Worm (Caenorhabditis elegans) whole organism, mixed stage, embryonic: ENCODE data around the gene C07G1.6.

Experiments used
- M03D4.4 ChIP-seq: sonication (generic microtip); optimal IDR thresholded peaks from 2 replicates; lab custom pipeline; 2017; ENCODE audit warnings: mild to moderate bottlenecking, missing genetic modification characterization, missing compliant biosample characterization
- ceh-39 ChIP-seq: fragments of 150-350 bp; optimal IDR thresholded peaks from 2 replicates; lab custom pipeline; 2014; ENCODE audit warnings: missing biosample characterization, missing genetic modification characterization
- elt-1 ChIP-seq: sonication (generic microtip); optimal IDR thresholded peaks from 2 replicates; lab custom pipeline; 2017; ENCODE audit warnings: missing genetic modification characterization, mild to moderate bottlenecking, missing compliant biosample characterization, antibody characterized with exemption, moderate library complexity, borderline replicate concordance; ENCODE audit not compliant: insufficient read depth
- nhr-2 ChIP-seq: fragments of 150-350 bp; optimal IDR thresholded peaks from 2 replicates; lab custom pipeline; 2014; ENCODE audit warnings: missing biosample characterization, missing genetic modification characterization
- nhr-237 ChIP-seq: fragments of 150-350 bp; optimal IDR thresholded peaks from 2 replicates; lab custom pipeline; 2014; ENCODE audit warnings: missing biosample characterization, missing genetic modification characterization
- nhr-76 ChIP-seq: sonication (generic microtip); optimal IDR thresholded peaks from 2 replicates; lab custom pipeline; 2017; ENCODE audit warnings: missing biosample characterization, missing genetic modification characterization
- pha-4 ChIP-seq: fragments of 150-350 bp; optimal IDR thresholded peaks from 2 replicates; lab custom pipeline; 2018; ENCODE audit warnings: missing biosample characterization, missing genetic modification reagents, missing genetic modification characterization
- snpc-4 ChIP-seq: fragments of 150-350 bp; optimal IDR thresholded peaks from 2 replicates; lab custom pipeline; 2014; ENCODE audit warnings: missing biosample characterization, missing genetic modification characterization
- unc-62 ChIP-seq: fragments of 150-350 bp; optimal IDR thresholded peaks from 2 replicates; lab custom pipeline; 2014; ENCODE audit warnings: missing biosample characterization, missing genetic modification reagents, missing genetic modification characterization
- ztf-11 ChIP-seq: fragments of 150-350 bp; optimal IDR thresholded peaks from 2 replicates; lab custom pipeline; 2014; ENCODE audit warnings: missing biosample characterization, missing genetic modification characterization

ce11 chrIV:8219987-8220386 lies 9.8 kb upstream of the C07G1.6 start, which contains the start of gene ocr-2:
- TF ChIP-seq nhr-2 (tag; lab: Kevin White, UChicago) (no peak), ztf-11 (tag; lab: Kevin White, UChicago) (no peak), pha-4 (no peak), M03D4.4 (tag; lab: Kevin White, UChicago) (no peak), ceh-39 (tag; lab: Kevin White, UChicago) (no peak), unc-62 (GFP tag; lab: Kevin White, UChicago) (no peak), elt-1 (tag; lab: Kevin White, UChicago) (peak; percentile 4), snpc-4 (tag; lab: Kevin White, UChicago) (no peak), nhr-237 (tag; lab: Kevin White, UChicago) (no peak), nhr-76 (tag; lab: Kevin White, UChicago) (no peak)
